Fruit fly (Drosophila melanogaster) whole organism, embryonic: ENCODE data around the gene JMJD5.
"Not testable (repeated sequence)": the region's sequence is repeated elsewhere in the genome, so short reads cannot be mapped to it uniquely, and the experiment has no call there.

Experiments
- Atf-2 ChIP-seq: fragments of 200-800 bp; sonication (Bioruptor generic); optimal IDR thresholded peaks from 2 replicates; lab custom pipeline; 2016; ENCODE audit warnings: missing biosample characterization, missing genetic modification characterization
- CG11504 ChIP-seq: fragments of 200-800 bp; sonication (Bioruptor generic); optimal IDR thresholded peaks from 3 replicates; lab custom pipeline; 2019; ENCODE audit warnings: missing biosample characterization, mild to moderate bottlenecking, missing genetic modification characterization, moderate library complexity
- CG12071 ChIP-seq: fragments of 200-800 bp; sonication (Bioruptor generic); optimal IDR thresholded peaks from 3 replicates; lab custom pipeline; 2018; ENCODE audit warnings: missing biosample characterization, mild to moderate bottlenecking, missing genetic modification characterization
- CG12659 ChIP-seq: fragments of 200-800 bp; sonication (Bioruptor generic); optimal IDR thresholded peaks from 3 replicates; lab custom pipeline; 2017; ENCODE audit warnings: mild to moderate bottlenecking, missing biosample characterization, missing genetic modification reagents, missing genetic modification characterization
- CG13296 ChIP-seq: fragments of 200-800 bp; sonication (Bioruptor generic); optimal IDR thresholded peaks from 3 replicates; lab custom pipeline; 2018; ENCODE audit warnings: missing biosample characterization, mild to moderate bottlenecking, missing genetic modification characterization
- CG15514 ChIP-seq: fragments of 200-800 bp; sonication (Bioruptor generic); optimal IDR thresholded peaks from 3 replicates; lab custom pipeline; 2017; ENCODE audit warnings: missing biosample characterization, missing genetic modification characterization, mild to moderate bottlenecking, moderate library complexity, missing genetic modification reagents
- CG16813 ChIP-seq: fragments of 200-800 bp; sonication (Bioruptor generic); IDR thresholded peaks from 3 replicates; pipeline ENCODE4 v1.3.6; 2022; ENCODE audit warnings: missing biosample characterization, missing genetic modification characterization; ENCODE audit not compliant: partially characterized antibody
- CG18262 ChIP-seq: fragments of 200-800 bp; optimal IDR thresholded peaks from 3 replicates; lab custom pipeline; 2019; ENCODE audit warnings: missing biosample characterization, mild to moderate bottlenecking, missing genetic modification characterization, moderate library complexity
- CG2129 ChIP-seq: fragments of 200-800 bp; sonication (Bioruptor generic); IDR thresholded peaks from 2 replicates; pipeline ENCODE4 v1.3.6; 2022; ENCODE audit warnings: missing biosample characterization, missing genetic modification characterization; ENCODE audit not compliant: partially characterized antibody
- CG2889 ChIP-seq: fragments of 200-800 bp; sonication (Bioruptor generic); IDR thresholded peaks from 3 replicates; pipeline ENCODE4 v1.3.6; 2022; ENCODE audit warnings: missing biosample characterization, missing genetic modification characterization
- CG30403 ChIP-seq: fragments of 200-800 bp; sonication (Bioruptor generic); optimal IDR thresholded peaks from 3 replicates; lab custom pipeline; 2016; ENCODE audit warnings: missing biosample characterization, missing genetic modification characterization
- CG31224 ChIP-seq: fragments of 200-800 bp; sonication (Bioruptor generic); IDR thresholded peaks from 2 replicates; pipeline ENCODE4 v1.3.6; 2022; ENCODE audit warnings: missing biosample characterization, missing genetic modification characterization
- CG33557 ChIP-seq: fragments of 200-800 bp; sonication (Bioruptor generic); optimal IDR thresholded peaks from 2 replicates; lab custom pipeline; 2019; ENCODE audit warnings: missing biosample characterization, mild to moderate bottlenecking, missing genetic modification characterization, moderate library complexity
- CG3995 ChIP-seq: fragments of 200-800 bp; sonication (Bioruptor generic); optimal IDR thresholded peaks from 3 replicates; lab custom pipeline; 2016; ENCODE audit warnings: missing biosample characterization, missing genetic modification characterization
- CG4854 ChIP-seq: fragments of 200-800 bp; sonication (Bioruptor generic); optimal IDR thresholded peaks from 2 replicates; lab custom pipeline; 2016; ENCODE audit warnings: missing biosample characterization, missing genetic modification characterization, inconsistent platforms
- CG6683 ChIP-seq: fragments of 200-800 bp; sonication (Bioruptor generic); optimal IDR thresholded peaks from 2 replicates; lab custom pipeline; 2017; ENCODE audit warnings: missing biosample characterization, mild to moderate bottlenecking, missing genetic modification characterization, missing genetic modification reagents
- CG6791 ChIP-seq: fragments of 200-800 bp; sonication (Bioruptor generic); IDR thresholded peaks from 3 replicates; pipeline ENCODE4 v1.3.6; 2022; ENCODE audit warnings: missing biosample characterization, missing genetic modification characterization; ENCODE audit not compliant: partially characterized antibody
- CG7372 ChIP-seq: fragments of 200-800 bp; sonication (Bioruptor generic); IDR thresholded peaks from 2 replicates; pipeline ENCODE4 v1.3.6; 2022; ENCODE audit warnings: missing biosample characterization, missing genetic modification characterization
- CG8478 ChIP-seq: fragments of >200 bp; optimal IDR thresholded peaks from 2 replicates; lab custom pipeline; 2018
- CG9609 ChIP-seq: fragments of 200-800 bp; sonication (Bioruptor generic); optimal IDR thresholded peaks from 3 replicates; lab custom pipeline; 2016; ENCODE audit warnings: missing biosample characterization, missing genetic modification characterization
- CHES-1-like ChIP-seq: fragments of 200-800 bp; sonication (Bioruptor generic); optimal IDR thresholded peaks from 2 replicates; lab custom pipeline; 2016; ENCODE audit warnings: missing biosample characterization, missing genetic modification characterization
- CTCF ChIP-seq: fragments of 200-800 bp; sonication (Bioruptor generic); optimal IDR thresholded peaks from 2 replicates; lab custom pipeline; 2017; ENCODE audit warnings: missing biosample characterization, mild to moderate bottlenecking, missing genetic modification characterization, moderate library complexity
- CkIIα-i1 ChIP-seq: fragments of 200-800 bp; sonication (Bioruptor generic); IDR thresholded peaks from 2 replicates; pipeline ENCODE4 v1.3.6; 2022; ENCODE audit warnings: missing biosample characterization, missing genetic modification characterization
- Doc3 ChIP-seq: fragments of 200-800 bp; sonication (Bioruptor generic); IDR thresholded peaks from 3 replicates; pipeline ENCODE4 v1.3.6; 2022; ENCODE audit warnings: missing biosample characterization, missing genetic modification characterization; ENCODE audit not compliant: partially characterized antibody
- E2f1 ChIP-seq: fragments of 200-800 bp; sonication (Bioruptor generic); IDR thresholded peaks from 2 replicates; pipeline ENCODE4 v1.3.6; 2022; ENCODE audit warnings: missing biosample characterization, missing genetic modification characterization
- H15 ChIP-seq: fragments of 200-800 bp; sonication (Bioruptor generic); IDR thresholded peaks from 3 replicates; pipeline ENCODE4 v1.3.6; 2022; ENCODE audit warnings: missing biosample characterization, missing genetic modification characterization
- Hand ChIP-seq: fragments of 200-800 bp; sonication (Bioruptor generic); optimal IDR thresholded peaks from 2 replicates; lab custom pipeline; 2017; ENCODE audit warnings: mild to moderate bottlenecking, missing biosample characterization, missing genetic modification reagents, missing genetic modification characterization
- Nf-YC ChIP-seq: fragments of 200-800 bp; optimal IDR thresholded peaks from 3 replicates; lab custom pipeline; 2019; ENCODE audit warnings: missing biosample characterization, mild to moderate bottlenecking, missing genetic modification characterization, moderate library complexity
- Poxn ChIP-seq: fragments of 200-800 bp; sonication (Bioruptor generic); IDR thresholded peaks from 2 replicates; pipeline ENCODE4 v1.3.6; 2022; ENCODE audit warnings: missing biosample characterization, missing genetic modification characterization
- Rx ChIP-seq: fragments of 200-800 bp; sonication (Bioruptor generic); IDR thresholded peaks from 2 replicates; pipeline ENCODE4 v1.3.6; 2022; ENCODE audit warnings: missing biosample characterization, missing genetic modification characterization
- Tbp ChIP-seq: fragments of >200 bp; optimal IDR thresholded peaks from 2 replicates; lab custom pipeline; 2018; ENCODE audit warnings: missing biosample characterization, missing genetic modification characterization
- az2 ChIP-seq: fragments of 200-800 bp; sonication (Bioruptor generic); optimal IDR thresholded peaks from 3 replicates; lab custom pipeline; 2016; ENCODE audit warnings: missing biosample characterization, missing genetic modification characterization
- bcd ChIP-seq: fragments of 200-800 bp; sonication (Bioruptor generic); optimal IDR thresholded peaks from 2 replicates; lab custom pipeline; 2017; ENCODE audit warnings: missing biosample characterization, mild to moderate bottlenecking, missing genetic modification characterization
- cg ChIP-seq: fragments of 200-800 bp; sonication (Bioruptor generic); optimal IDR thresholded peaks from 3 replicates; lab custom pipeline; 2019; ENCODE audit warnings: missing biosample characterization, mild to moderate bottlenecking, missing genetic modification characterization, moderate library complexity
- crp ChIP-seq, 2 experiments: fragments of 200-800 bp; sonication (Bioruptor generic); optimal IDR thresholded peaks; 2 replicates in 1 of 2; 3 replicates in 1 of 2; lab custom pipeline; 2017; ENCODE audit warnings: missing biosample characterization in 2 of 2, missing genetic modification characterization in 2 of 2, mild to moderate bottlenecking in 1 of 2, moderate library complexity in 1 of 2
- fd96Cb ChIP-seq: fragments of 200-800 bp; sonication (Bioruptor generic); optimal IDR thresholded peaks from 2 replicates; lab custom pipeline; 2018; ENCODE audit warnings: missing biosample characterization, mild to moderate bottlenecking, missing genetic modification characterization, moderate library complexity
- hb ChIP-seq: fragments of 200-800 bp; sonication (Bioruptor generic); IDR thresholded peaks from 3 replicates; pipeline ENCODE4 v1.3.6; 2022; ENCODE audit warnings: missing biosample characterization, missing genetic modification characterization; ENCODE audit not compliant: partially characterized antibody
- lmd ChIP-seq: fragments of 200-800 bp; sonication (Bioruptor generic); IDR thresholded peaks from 2 replicates; pipeline ENCODE4 v1.3.6; 2022; ENCODE audit warnings: missing biosample characterization, missing genetic modification characterization
- mirr ChIP-seq: fragments of 200-800 bp; sonication (Bioruptor generic); optimal IDR thresholded peaks from 3 replicates; lab custom pipeline; 2018; ENCODE audit warnings: missing biosample characterization, mild to moderate bottlenecking, missing genetic modification characterization
- nerfin-1 ChIP-seq: fragments of 200-800 bp; sonication (Bioruptor generic); optimal IDR thresholded peaks from 3 replicates; lab custom pipeline; 2019; ENCODE audit warnings: missing biosample characterization, mild to moderate bottlenecking, missing genetic modification characterization, moderate library complexity
- pita ChIP-seq: fragments of 200-800 bp; sonication (Bioruptor generic); optimal IDR thresholded peaks from 2 replicates; lab custom pipeline; 2017; ENCODE audit warnings: missing biosample characterization, mild to moderate bottlenecking, missing genetic modification characterization
- pzg ChIP-seq: fragments of 200-800 bp; sonication (Bioruptor generic); optimal IDR thresholded peaks from 3 replicates; lab custom pipeline; 2018; ENCODE audit warnings: missing biosample characterization, mild to moderate bottlenecking, missing genetic modification characterization, moderate library complexity
- sim ChIP-seq: fragments of 200-800 bp; sonication (Bioruptor generic); IDR thresholded peaks from 2 replicates; pipeline ENCODE4 v1.3.6; 2022; ENCODE audit warnings: missing biosample characterization, missing genetic modification characterization
- tin ChIP-seq: fragments of 200-800 bp; sonication (Bioruptor generic); optimal IDR thresholded peaks from 3 replicates; lab custom pipeline; 2016; ENCODE audit warnings: missing biosample characterization, missing genetic modification characterization
- trem ChIP-seq: fragments of 200-800 bp; optimal IDR thresholded peaks from 3 replicates; lab custom pipeline; 2019; ENCODE audit warnings: missing biosample characterization, mild to moderate bottlenecking, missing genetic modification characterization, moderate library complexity
- tup ChIP-seq: fragments of 200-800 bp; sonication (Bioruptor generic); optimal IDR thresholded peaks from 2 replicates; lab custom pipeline; 2016; ENCODE audit warnings: missing biosample characterization, mild to moderate bottlenecking, missing genetic modification characterization, moderate library complexity
- unpg ChIP-seq: fragments of 200-800 bp; sonication (Bioruptor generic); optimal IDR thresholded peaks from 3 replicates; lab custom pipeline; 2018; ENCODE audit warnings: missing biosample characterization, mild to moderate bottlenecking, missing genetic modification characterization, moderate library complexity

Gene JMJD5

dm6 chr3L:868800-869199 lies 27.6 kb upstream of the JMJD5 start:
- TF ChIP-seq CG12071 (GFP tag; lab: Kevin White, UChicago) (no peak), CG16813 (GFP tag; lab: Robert Waterston, UW) (no peak), Hand (GFP tag; lab: Kevin White, UChicago) (no peak), CG33557 (GFP tag; lab: Kevin White, UChicago) (no peak), nerfin-1 (no peak), CG18262 (no peak), unpg (GFP tag; lab: Kevin White, UChicago) (no peak), bcd (no peak), Doc3 (GFP tag; lab: Robert Waterston, UW) (no peak), CTCF (GFP tag; lab: Kevin White, UChicago) (peak; percentile 88), hb (GFP tag; lab: Robert Waterston, UW) (no peak), pita (GFP tag; lab: Kevin White, UChicago) (peak; percentile 18), CG7372 (GFP tag; lab: Robert Waterston, UW) (no peak), CG15514 (GFP tag; lab: Kevin White, UChicago) (peak; percentile 88), CG9609 (no peak), Atf-2 (GFP tag; lab: Kevin White, UChicago) (no peak), pzg (no peak), az2 (GFP tag; lab: Kevin White, UChicago) (no peak), Nf-YC (tag; lab: Kevin White, UChicago) (no peak)

dm6 chr3L:865096-865495 lies 23.9 kb upstream of the JMJD5 start, which contains the start of gene CG12502:
Gene CG12502 (plus strand): TSS chr3L:865396.
- TF ChIP-seq E2f1 (GFP tag; lab: Robert Waterston, UW); H15; mirr: not testable (repeated sequence)

- TF ChIP-seq fd96Cb (tag; lab: Kevin White, UChicago) (peak; percentile 65), tup (GFP tag; lab: Kevin White, UChicago) (peak; percentile 12), Poxn (GFP tag; lab: Robert Waterston, UW) (peak; percentile 70), CkIIα-i1 (GFP tag; lab: Robert Waterston, UW) (no peak), CG6683 (GFP tag; lab: Kevin White, UChicago) (peak; percentile 49), CG12659 (GFP tag; lab: Kevin White, UChicago) (peak; percentile 67), CG2889 (GFP tag; lab: Robert Waterston, UW) (peak; percentile 79), CG31224 (GFP tag; lab: Robert Waterston, UW) (peak; percentile 63), trem (tag; lab: Kevin White, UChicago) (no peak), CG6791 (GFP tag; lab: Robert Waterston, UW) (no peak), CG8478 (lab: Kevin White, UChicago) (no peak), CG11504 (tag; lab: Kevin White, UChicago) (peak; percentile 70), sim (GFP tag; lab: Robert Waterston, UW) (peak; percentile 10; the same call in 1 of the 2 replicates), Rx (peak; percentile 85), CG13296 (GFP tag; lab: Kevin White, UChicago) (peak; percentile 70), lmd (peak; percentile 91), CHES-1-like (GFP tag; lab: Kevin White, UChicago) (peak; percentile 65), Tbp (GFP tag; lab: Kevin White, UChicago) (no peak), tin (GFP tag; lab: Kevin White, UChicago) (peak; percentile 59), CG2129 (GFP tag; lab: Robert Waterston, UW) (no peak), crp (GFP tag; optimal IDR thresholded peaks at IDR 0.05; lab: Kevin White, UChicago) (peak in 1 of 2 experiments; percentile 6), cg (GFP tag; lab: Kevin White, UChicago) (no peak), CG30403 (GFP tag; lab: Kevin White, UChicago) (peak; percentile 65), CG3995 (peak; percentile 43), CG4854 (GFP tag; lab: Kevin White, UChicago) (peak; percentile 36)
Observed at dm6 chr3L:857063-858015, 16.2 kb upstream of the JMJD5 start, which contains the start of gene dpr20. Gene dpr20 (minus strand): TSS chr3L:857248.
